Fruit fly (Drosophila melanogaster): ENCODE measurements around the gene CG1622.

DNA sequence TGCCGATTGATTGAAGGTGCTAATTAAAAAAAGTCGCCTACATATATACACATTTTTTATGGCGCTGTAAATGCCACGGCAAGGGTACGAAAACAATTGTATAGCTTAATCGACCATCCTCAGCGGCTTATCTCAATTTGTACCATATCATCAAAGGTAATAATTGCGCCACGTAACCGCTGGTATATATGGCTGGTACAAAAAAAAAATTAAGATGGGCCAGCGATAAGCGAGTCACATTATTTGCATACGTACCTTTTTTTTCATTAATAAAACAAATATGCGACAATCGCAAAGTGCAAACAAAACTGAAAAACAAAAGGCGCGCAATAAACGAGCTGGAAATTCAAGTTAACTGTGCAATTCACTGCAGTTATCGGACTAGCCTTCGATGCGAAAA is 42.4 kb upstream of the CG1622 start:
- TF ChIP-seq CG8478 (optimal IDR thresholded peaks at IDR 0.05) (no peak), psq (optimal IDR thresholded peaks at IDR 0.05) (no peak), usp (GFP tag; optimal IDR thresholded peaks at IDR 0.05) (no peak), Dll (optimal IDR thresholded peaks at IDR 0.05) (no peak), pan (optimal IDR thresholded peaks at IDR 0.05) (no peak)
